Worm (Caenorhabditis elegans) whole organism, L2 larva: ENCODE results near the gene T28F3.5.

Experiments used
- aly-2 ChIP-seq: fragments of 150-350 bp; optimal IDR thresholded peaks from 2 replicates; lab custom pipeline; 2014; ENCODE audit warnings: missing biosample characterization, missing genetic modification characterization
- fos-1 ChIP-seq: fragments of 150-350 bp; optimal IDR thresholded peaks from 2 replicates; lab custom pipeline; 2014; ENCODE audit warnings: missing biosample characterization, missing genetic modification characterization
- lin-39 ChIP-seq: fragments of 150-350 bp; optimal IDR thresholded peaks from 2 replicates; lab custom pipeline; 2014; ENCODE audit warnings: missing biosample characterization, missing genetic modification reagents, missing genetic modification characterization
- mab-5 ChIP-seq: fragments of 150-350 bp; optimal IDR thresholded peaks from 2 replicates; lab custom pipeline; 2014; ENCODE audit warnings: missing biosample characterization, missing genetic modification characterization
- nhr-237 ChIP-seq: fragments of 150-350 bp; optimal IDR thresholded peaks from 2 replicates; lab custom pipeline; 2014; ENCODE audit warnings: missing biosample characterization, missing genetic modification characterization
- unc-62 ChIP-seq: fragments of 150-350 bp; optimal IDR thresholded peaks from 2 replicates; lab custom pipeline; 2014; ENCODE audit warnings: missing biosample characterization, missing genetic modification reagents, missing genetic modification characterization
- ztf-11 ChIP-seq: sonication (generic microtip); optimal IDR thresholded peaks from 2 replicates; lab custom pipeline; 2017; ENCODE audit warnings: missing biosample characterization, missing genetic modification characterization

DNA sequence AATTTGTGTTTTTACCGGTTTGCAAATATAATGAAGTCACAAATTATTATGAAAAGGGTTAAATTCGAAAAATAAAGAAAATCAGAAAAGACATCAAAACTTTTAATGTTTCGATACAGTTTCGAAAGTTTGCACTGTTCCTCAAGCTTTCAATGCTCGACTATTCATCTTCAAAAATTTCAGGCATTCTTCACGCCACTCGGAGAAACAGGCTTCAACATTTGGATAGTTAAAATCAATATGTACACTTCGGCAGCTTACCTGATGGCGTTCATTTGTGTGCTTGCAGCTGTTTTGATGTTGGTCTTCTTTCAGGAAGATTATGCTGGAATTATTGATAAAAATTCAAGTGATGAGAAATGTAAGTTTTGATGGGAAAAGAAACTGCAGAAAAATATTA is 47.4 kb upstream of the T28F3.5 start:
- TF ChIP-seq aly-2 (tag; lab: Kevin White, UChicago) (no peak), nhr-237 (tag; lab: Kevin White, UChicago) (no peak), ztf-11 (tag; lab: Kevin White, UChicago) (no peak), fos-1 (tag; lab: Kevin White, UChicago) (no peak), mab-5 (tag; lab: Kevin White, UChicago) (no peak), unc-62 (GFP tag; lab: Kevin White, UChicago) (no peak), lin-39 (tag; lab: Kevin White, UChicago) (no peak)
